Fruit fly (Drosophila melanogaster) whole organism, wandering third instar larva: ENCODE data around the gene CG3857.

Experiments used
- CG32264 ChIP-seq: fragments of 200-800 bp; sonication (Bioruptor generic); optimal IDR thresholded peaks from 2 replicates; lab custom pipeline; 2016; ENCODE audit warnings: missing biosample characterization, missing genetic modification characterization
- CG9705 ChIP-seq: fragments of 200-800 bp; sonication (Bioruptor generic); optimal IDR thresholded peaks from 2 replicates; lab custom pipeline; 2018; ENCODE audit warnings: missing biosample characterization, mild to moderate bottlenecking, missing genetic modification characterization
- CrebA ChIP-seq: fragments of 200-800 bp; sonication (Bioruptor generic); optimal IDR thresholded peaks from 2 replicates; lab custom pipeline; 2016; ENCODE audit warnings: missing biosample characterization, mild to moderate bottlenecking, missing genetic modification characterization, borderline replicate concordance
- Dfd ChIP-seq: fragments of >200 bp; optimal IDR thresholded peaks from 2 replicates; lab custom pipeline; 2017; ENCODE audit warnings: missing biosample characterization, missing genetic modification characterization
- Dif ChIP-seq: fragments of 200-275, 200-300 bp; sonication (Bioruptor generic); optimal IDR thresholded peaks from 2 replicates; lab custom pipeline; 2018; ENCODE audit warnings: missing biosample characterization, missing genetic modification characterization; ENCODE audit not compliant: partially characterized antibody
- GATAd ChIP-seq: sonication (Bioruptor generic); optimal IDR thresholded peaks from 2 replicates; lab custom pipeline; 2016; ENCODE audit warnings: missing biosample characterization, missing genetic modification characterization
- HLH106 ChIP-seq: fragments of 200-800 bp; optimal IDR thresholded peaks from 3 replicates; lab custom pipeline; 2019; ENCODE audit warnings: missing biosample characterization, mild to moderate bottlenecking, missing genetic modification characterization, moderate library complexity
- Hnf4 ChIP-seq: fragments of 200-800 bp; sonication (Bioruptor generic); optimal IDR thresholded peaks from 2 replicates; lab custom pipeline; 2016; ENCODE audit warnings: missing biosample characterization, mild to moderate bottlenecking, missing genetic modification characterization
- Hr78 ChIP-seq: fragments of >200 bp; optimal IDR thresholded peaks from 2 replicates; lab custom pipeline; 2017; ENCODE audit warnings: missing biosample characterization, missing genetic modification characterization
- Jra ChIP-seq: sonication (Bioruptor generic); optimal IDR thresholded peaks from 2 replicates; lab custom pipeline; 2016; ENCODE audit warnings: missing biosample characterization, missing genetic modification characterization
- Myc ChIP-seq: fragments of >200 bp; optimal IDR thresholded peaks from 2 replicates; lab custom pipeline; 2017
- N ChIP-seq: fragments of >200 bp; optimal IDR thresholded peaks from 2 replicates; lab custom pipeline; 2018; ENCODE audit warnings: missing biosample characterization, missing external identifiers, missing genetic modification characterization
- OdsH ChIP-seq: fragments of 200-800 bp; sonication (Bioruptor generic); optimal IDR thresholded peaks from 2 replicates; lab custom pipeline; 2016; ENCODE audit warnings: missing biosample characterization, mild to moderate bottlenecking, missing genetic modification characterization
- Rel ChIP-seq, 2 experiments: fragments of 200-800 bp; sonication (Bioruptor generic) in 1 of 2; optimal IDR thresholded peaks; 2 replicates in 1 of 2; 3 replicates in 1 of 2; lab custom pipeline; 2016 to 2019; ENCODE audit warnings: mild to moderate bottlenecking in 2 of 2, missing biosample characterization in 2 of 2, missing genetic modification characterization in 2 of 2, moderate library complexity in 1 of 2
- Sp1 ChIP-seq: fragments of 200-800 bp; sonication (Bioruptor generic); optimal IDR thresholded peaks from 3 replicates; lab custom pipeline; 2019; ENCODE audit warnings: missing biosample characterization, mild to moderate bottlenecking, missing genetic modification characterization, moderate library complexity
- Vsx2 ChIP-seq: fragments of 200-300, 225-300 bp; sonication (Bioruptor generic); optimal IDR thresholded peaks from 2 replicates; lab custom pipeline; 2018; ENCODE audit warnings: missing biosample characterization, missing genetic modification characterization; ENCODE audit not compliant: partially characterized antibody
- brk ChIP-seq: fragments of 200-800 bp; sonication (Bioruptor generic); optimal IDR thresholded peaks from 2 replicates; lab custom pipeline; 2016; ENCODE audit warnings: missing biosample characterization, mild to moderate bottlenecking, missing genetic modification characterization
- dl ChIP-seq, 2 experiments: fragments of 175-275, 200-275 bp in 1 of 2; fragments of 200-275 bp in 1 of 2; sonication (Bioruptor generic); optimal IDR thresholded peaks; lab custom pipeline; 2018; ENCODE audit warnings: mild to moderate bottlenecking in 2 of 2, missing biosample characterization in 2 of 2, missing genetic modification characterization in 2 of 2, moderate library complexity in 2 of 2; ENCODE audit not compliant: partially characterized antibody in 2 of 2, insufficient read depth in 1 of 2
- ey ChIP-seq: fragments of 200-800 bp; sonication (Bioruptor generic); optimal IDR thresholded peaks from 2 replicates; lab custom pipeline; 2016; ENCODE audit warnings: missing biosample characterization, missing genetic modification characterization
- foxo ChIP-seq, 2 experiments: fragments of 200-800 bp; sonication (Bioruptor generic); optimal IDR thresholded peaks; 2 replicates in 1 of 2; 3 replicates in 1 of 2; lab custom pipeline; 2016 to 2017; ENCODE audit warnings: missing biosample characterization in 2 of 2, missing genetic modification characterization in 2 of 2
- fru ChIP-seq: fragments of 200-800 bp; sonication (Bioruptor generic); optimal IDR thresholded peaks from 3 replicates; lab custom pipeline; 2016; ENCODE audit warnings: missing biosample characterization, mild to moderate bottlenecking, missing genetic modification characterization
- h ChIP-seq: fragments of 200-800 bp; sonication (Bioruptor generic); optimal IDR thresholded peaks from 3 replicates; lab custom pipeline; 2016; ENCODE audit warnings: missing biosample characterization, mild to moderate bottlenecking, missing genetic modification characterization
- jim ChIP-seq: fragments of 175-275, 200-325 bp; sonication (Bioruptor generic); optimal IDR thresholded peaks from 2 replicates; lab custom pipeline; 2016; ENCODE audit warnings: missing biosample characterization, mild to moderate bottlenecking, missing genetic modification characterization
- pan ChIP-seq: fragments of >200 bp; optimal IDR thresholded peaks from 2 replicates; lab custom pipeline; 2017
- tai ChIP-seq: sonication (Bioruptor generic); optimal IDR thresholded peaks from 2 replicates; lab custom pipeline; 2016; ENCODE audit warnings: missing biosample characterization, missing genetic modification characterization
- usp ChIP-seq: fragments of >200 bp; optimal IDR thresholded peaks from 2 replicates; lab custom pipeline; 2017; ENCODE audit warnings: missing biosample characterization, missing genetic modification characterization

The CG3857 gene

DNA sequence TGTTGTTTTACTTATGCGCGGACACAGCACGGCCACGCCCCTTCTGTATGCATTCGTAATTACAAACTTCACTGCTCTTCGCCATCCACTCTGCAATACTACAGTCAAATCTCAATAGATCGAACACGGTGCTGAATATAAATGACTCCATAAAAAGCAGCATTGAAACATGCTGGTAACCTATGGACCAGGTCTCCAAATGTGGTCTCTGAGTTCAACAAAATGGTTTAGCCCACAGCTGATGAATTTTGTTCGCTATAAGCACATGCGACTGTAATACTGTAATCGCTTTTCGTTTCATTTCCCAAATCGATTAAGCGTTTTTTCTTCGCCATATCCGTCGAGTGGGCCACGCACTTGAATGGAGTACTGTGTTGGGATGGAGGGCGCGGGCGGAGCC lies 42.5 kb downstream of the CG3857 start:
- TF ChIP-seq Jra (no peak), usp (GFP tag; lab: Kevin White, UChicago) (no peak), ey (GFP tag; lab: Kevin White, UChicago) (peak; percentile 54), HLH106 (peak; percentile 31), Rel (GFP tag; optimal IDR thresholded peaks at IDR 0.05; lab: Kevin White, UChicago) (no peak), Rel (tag; optimal IDR thresholded peaks at IDR 0.05; lab: Kevin White, UChicago) (no peak), Dfd (no peak), GATAd (no peak), h (GFP tag; lab: Kevin White, UChicago) (peak; percentile 56), OdsH (no peak), Hnf4 (GFP tag; lab: Kevin White, UChicago) (no peak), tai (no peak), Vsx2 (GFP tag; lab: Kevin White, UChicago) (no peak), foxo (GFP tag; optimal IDR thresholded peaks at IDR 0.05; lab: Kevin White, UChicago) (peak in 1 of 2 experiments; percentile 60), fru (GFP tag; lab: Kevin White, UChicago) (peak; percentile 45), Sp1 (GFP tag; lab: Kevin White, UChicago) (peak; percentile 43), N (GFP tag; lab: Kevin White, UChicago) (no peak), CG9705 (GFP tag; lab: Kevin White, UChicago) (no peak), Dif (GFP tag; lab: Kevin White, UChicago) (no peak), pan (no peak)

DNA sequence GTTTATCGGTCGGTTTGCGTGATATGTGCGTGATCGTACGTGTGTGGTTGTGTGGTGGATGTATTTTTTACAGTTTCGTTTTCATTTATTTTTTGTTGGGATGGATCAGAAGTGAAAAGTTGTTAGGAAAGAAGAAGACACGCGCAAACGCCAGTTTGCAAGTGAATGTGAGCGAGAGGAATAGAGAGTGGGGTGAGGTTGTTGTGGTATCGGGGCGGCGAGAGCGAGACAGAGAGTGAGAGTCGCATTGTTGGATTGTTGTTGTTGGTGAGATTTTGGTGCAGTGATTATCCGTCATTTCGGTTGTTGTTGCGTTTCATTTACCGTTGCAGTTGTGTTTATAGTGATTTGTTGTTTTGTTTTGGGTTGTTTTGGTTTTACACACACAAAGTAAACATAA lies 46.3 kb downstream of the CG3857 start:
- TF ChIP-seq CrebA (GFP tag; lab: Kevin White, UChicago) = no peak
- no peak for TF ChIP-seq fru (GFP tag; lab: Kevin White, UChicago)
- no peak for TF ChIP-seq Dfd
- TF ChIP-seq brk (GFP tag; lab: Kevin White, UChicago) = no peak
- no peak for TF ChIP-seq jim (GFP tag; lab: Kevin White, UChicago)
- no peak for TF ChIP-seq GATAd
- no peak for TF ChIP-seq dl (GFP tag; optimal IDR thresholded peaks at IDR 0.05; lab: Kevin White, UChicago; ENCODE audit: insufficient read depth in 1 of 2, partially characterized antibody in 2 of 2)
- no peak for TF ChIP-seq Sp1 (GFP tag; lab: Kevin White, UChicago)
- no peak for TF ChIP-seq Myc (lab: Kevin White, UChicago)
- TF ChIP-seq, all 38 proteins: peak for 0

dm6 chrX:1889926-1890325 lies 49.9 kb downstream of the CG3857 start, which contains the start of the genes trr and mRpL16:
Gene trr, minus strand, starts transcription at chrX:1889950.
Gene mRpL16, plus strand, starts transcription at chrX:1890256.
- TF ChIP-seq Sp1 (GFP tag; lab: Kevin White, UChicago) (peak; percentile 43), Rel (GFP tag; optimal IDR thresholded peaks at IDR 0.05; lab: Kevin White, UChicago) (no peak), Rel (tag; optimal IDR thresholded peaks at IDR 0.05; lab: Kevin White, UChicago) (peak; percentile 52), fru (GFP tag; lab: Kevin White, UChicago) (no peak), CG9705 (GFP tag; lab: Kevin White, UChicago) (peak; percentile 33), HLH106 (peak; percentile 58), dl (GFP tag; optimal IDR thresholded peaks at IDR 0.05; lab: Kevin White, UChicago; ENCODE audit: insufficient read depth in 1 of 2, partially characterized antibody in 2 of 2) (no peak), Myc (lab: Kevin White, UChicago) (peak; percentile 63), CG32264 (GFP tag; lab: Kevin White, UChicago) (no peak), Hr78 (GFP tag; lab: Kevin White, UChicago) (no peak)
